Fruit fly (Drosophila melanogaster): Measurements from ENCODE around the gene cona.

Gene cona

dm6 chr3R:18398954-18399697 is 13.5 kb downstream of the cona start, which contains the start of gene Vha100-2 (continued):
- peak; percentile 11 for TF ChIP-seq CG17359 (tag; optimal IDR thresholded peaks at IDR 0.05)
- TF ChIP-seq CG34224 (GFP tag; IDR thresholded peaks at IDR 0.05; ENCODE audit: partially characterized antibody): no peak
- peak; percentile 33 for TF ChIP-seq CG2678 (tag; optimal IDR thresholded peaks at IDR 0.05)
- TF ChIP-seq zf30C (GFP tag; optimal IDR thresholded peaks at IDR 0.05): peak; percentile 7
- TF ChIP-seq vnd (GFP tag; IDR thresholded peaks at IDR 0.05; ENCODE audit: partially characterized antibody): no peak
- TF ChIP-seq H2.0 (GFP tag; IDR thresholded peaks at IDR 0.05): peak; percentile 45
- no peak for TF ChIP-seq CG11723 (GFP tag; optimal IDR thresholded peaks at IDR 0.05)
- TF ChIP-seq crol (GFP tag; IDR thresholded peaks at IDR 0.05): 0 out of 2 replicates have a peak, but pooled peaks have one; percentile 1
- TF ChIP-seq CG2889 (GFP tag; IDR thresholded peaks at IDR 0.05): no peak
- peak; percentile 53; the same call in 1 of the 2 replicates for TF ChIP-seq CG16779 (GFP tag; IDR thresholded peaks at IDR 0.05)
- TF ChIP-seq pros (GFP tag; optimal IDR thresholded peaks at IDR 0.05): no peak
- TF ChIP-seq luna (GFP tag; optimal IDR thresholded peaks at IDR 0.05): no peak
- peak; percentile 94 for TF ChIP-seq CG12155 (GFP tag; optimal IDR thresholded peaks at IDR 0.05)
- no peak for TF ChIP-seq CG1832 (GFP tag; optimal IDR thresholded peaks at IDR 0.05)
- peak; percentile 74 for TF ChIP-seq sens (GFP tag)
- TF ChIP-seq lov (optimal IDR thresholded peaks at IDR 0.05): no peak
- 0 out of 3 replicates have a peak, but pooled peaks have one; percentile 55 for TF ChIP-seq lov (GFP tag; IDR thresholded peaks at IDR 0.05)
- TF ChIP-seq btn (GFP tag; optimal IDR thresholded peaks at IDR 0.05): no peak
- TF ChIP-seq CG2202 (tag; optimal IDR thresholded peaks at IDR 0.05): no peak
- peak; percentile 60 for TF ChIP-seq CG9932 (GFP tag; IDR thresholded peaks at IDR 0.05)
- no peak for TF ChIP-seq klu (GFP tag; IDR thresholded peaks at IDR 0.05)
- peak; percentile 50 for TF ChIP-seq CG4328 (GFP tag; optimal IDR thresholded peaks at IDR 0.05)
- TF ChIP-seq mld (GFP tag; IDR thresholded peaks at IDR 0.05; ENCODE audit: partially characterized antibody): 0 out of 3 replicates have a peak, but pooled peaks have one; percentile 16
- TF ChIP-seq HLH3B (GFP tag; IDR thresholded peaks at IDR 0.05): peak; percentile 59
- TF ChIP-seq ro (GFP tag; IDR thresholded peaks at IDR 0.05): no peak
- TF ChIP-seq chif (GFP tag; optimal IDR thresholded peaks at IDR 0.05): peak in 1 of 2 experiments; percentile 2
- no peak for TF ChIP-seq CG30020 (tag; optimal IDR thresholded peaks at IDR 0.05)
- TF ChIP-seq sim (GFP tag; IDR thresholded peaks at IDR 0.05): no peak
- TF ChIP-seq CG8478 (optimal IDR thresholded peaks at IDR 0.05): no peak
- peak; percentile 64 for TF ChIP-seq Rfx (GFP tag; IDR thresholded peaks at IDR 0.05)
- no peak for TF ChIP-seq CG10321 (GFP tag; IDR thresholded peaks at IDR 0.05)
- no peak for TF ChIP-seq CG11398 (GFP tag; optimal IDR thresholded peaks at IDR 0.05)
- TF ChIP-seq cad (GFP tag; optimal IDR thresholded peaks at IDR 0.05): no peak
- TF ChIP-seq CG32532 (GFP tag; IDR thresholded peaks at IDR 0.05): peak; percentile 80
- TF ChIP-seq tap (tag; optimal IDR thresholded peaks at IDR 0.05): no peak
- no peak for TF ChIP-seq Hr3 (GFP tag; optimal IDR thresholded peaks at IDR 0.05)
- TF ChIP-seq Oli (tag; optimal IDR thresholded peaks at IDR 0.05): peak; percentile 23
- no peak for TF ChIP-seq MBD-R2 (GFP tag; IDR thresholded peaks at IDR 0.05)
- TF ChIP-seq gt (GFP tag; IDR thresholded peaks at IDR 0.05): no peak
- no peak for TF ChIP-seq pnt (GFP tag; optimal IDR thresholded peaks at IDR 0.05)
- TF ChIP-seq Scr (GFP tag; IDR thresholded peaks at IDR 0.05; ENCODE audit: partially characterized antibody): peak; percentile 20; the same call in 1 of the 2 replicates
- TF ChIP-seq wek (GFP tag; optimal IDR thresholded peaks at IDR 0.05): peak; percentile 91
- no peak for TF ChIP-seq usp (GFP tag; optimal IDR thresholded peaks at IDR 0.05)
- TF ChIP-seq so (GFP tag; IDR thresholded peaks at IDR 0.05): peak; percentile 70; the same call in 2 of the 3 replicates
- TF ChIP-seq dati (GFP tag; IDR thresholded peaks at IDR 0.05): no peak
- no peak for TF ChIP-seq Dip2 (GFP tag; IDR thresholded peaks at IDR 0.05)
- peak; percentile 98 for TF ChIP-seq Vsx1 (GFP tag; optimal IDR thresholded peaks at IDR 0.05)
- TF ChIP-seq Poxn (GFP tag; IDR thresholded peaks at IDR 0.05): no peak
- no peak for TF ChIP-seq Ssrp (tag; optimal IDR thresholded peaks at IDR 0.05)
- TF ChIP-seq CG3163 (GFP tag; optimal IDR thresholded peaks at IDR 0.05): no peak
- peak; percentile 29 for TF ChIP-seq nom (GFP tag; optimal IDR thresholded peaks at IDR 0.05)
